Worm (Caenorhabditis elegans) whole organism, L4/young adult: ENCODE data around the gene hal-3.

Source experiments
- W03F9.2 ChIP-seq: fragments of 150-350 bp; optimal IDR thresholded peaks from 2 replicates; lab custom pipeline; 2014; ENCODE audit warnings: missing biosample characterization, missing genetic modification characterization
- dao-5 ChIP-seq: sonication (generic microtip); optimal IDR thresholded peaks from 2 replicates; lab custom pipeline; 2016; ENCODE audit warnings: missing genotype, missing genetic modification characterization, moderate library complexity, missing compliant biosample characterization
- him-1 ChIP-seq: sonication (generic microtip); optimal IDR thresholded peaks from 2 replicates; lab custom pipeline; 2016; ENCODE audit warnings: missing genotype, missing genetic modification reagents, missing genetic modification characterization, missing compliant biosample characterization

DNA sequence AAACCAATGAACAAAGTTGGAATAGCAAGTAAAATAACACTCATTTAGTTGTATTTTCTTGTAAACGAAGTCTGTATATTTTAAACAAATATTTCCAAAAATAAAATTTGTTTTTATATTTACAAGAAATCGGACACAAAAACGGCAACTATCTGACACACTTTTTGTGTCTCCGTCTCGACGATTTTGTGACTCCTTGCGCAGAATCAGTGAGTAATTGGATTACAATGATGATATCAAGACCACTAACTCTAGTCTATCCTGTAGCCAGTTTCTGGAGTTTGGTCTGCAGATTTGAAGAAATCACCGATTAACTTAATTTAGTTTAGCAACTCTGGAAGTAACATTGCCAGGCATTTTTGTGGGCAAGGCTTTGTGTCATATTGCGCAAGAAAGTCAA lies 45.9 kb upstream of the hal-3 start, which contains the start of gene cyp-13A10:
- no peak for TF ChIP-seq dao-5 (tag; lab: Kevin White, UChicago)
- TF ChIP-seq him-1: no peak
- TF ChIP-seq W03F9.2: no peak
